Worm (Caenorhabditis elegans): ENCODE results near the gene dnj-23.
A peak's percentile ranks its signal among the peaks of the same experiment; 100 is the strongest.

Gene dnj-23

ce11 chrII:9128132-9128531, 19.7 kb upstream of the dnj-23 start (continued):
- no peak for TF ChIP-seq akir-1 (GFP tag; optimal IDR thresholded peaks at IDR 0.05)
- no peak for TF ChIP-seq lag-1 (GFP tag; IDR thresholded peaks at IDR 0.05)
- no peak for TF ChIP-seq let-607 (tag; optimal IDR thresholded peaks at IDR 0.05)
- no peak for TF ChIP-seq cebp-2 (GFP tag; IDR thresholded peaks at IDR 0.05)
- no peak for TF ChIP-seq ceh-58 (GFP tag; IDR thresholded peaks at IDR 0.05)
- TF ChIP-seq ets-4 (GFP tag; optimal IDR thresholded peaks at IDR 0.05) = no peak
- peak; percentile 74 for TF ChIP-seq nhr-80 (tag; optimal IDR thresholded peaks at IDR 0.05)
- no peak for TF ChIP-seq F33H1.4 (GFP tag; IDR thresholded peaks at IDR 0.05)
- TF ChIP-seq Y67H2A.10 (GFP tag; conservative IDR thresholded peaks at IDR 0.05) = no peak
- peak; percentile 30 for TF ChIP-seq atf-7 (tag; optimal IDR thresholded peaks at IDR 0.05)
- no peak for TF ChIP-seq D2030.7 (GFP tag; IDR thresholded peaks at IDR 0.05)
- no peak for TF ChIP-seq bed-2 (GFP tag; IDR thresholded peaks at IDR 0.05)
- peak in 1 of 3 experiments; percentile 35 for TF ChIP-seq lin-35 (GFP tag; optimal IDR thresholded peaks at IDR 0.05)
- TF ChIP-seq let-526 (GFP tag; IDR thresholded peaks at IDR 0.05) = 0 out of 2 replicates have a peak, but pooled peaks have one; percentile 39
- TF ChIP-seq lin-40 (tag; optimal IDR thresholded peaks at IDR 0.05) = peak; percentile 57
- no peak for TF ChIP-seq pha-4 (tag; optimal IDR thresholded peaks at IDR 0.05)
- TF ChIP-seq K12H6.12 (tag; optimal IDR thresholded peaks at IDR 0.05) = no peak
- no peak for TF ChIP-seq ztf-28 (GFP tag; IDR thresholded peaks at IDR 0.05)
- TF ChIP-seq hsf-1 (GFP tag; IDR thresholded peaks at IDR 0.05) = peak; percentile 92
- TF ChIP-seq madf-8 (GFP tag; conservative IDR thresholded peaks at IDR 0.05) = no peak
- peak; percentile 72 for TF ChIP-seq attf-5 (GFP tag; optimal IDR thresholded peaks at IDR 0.05)
- TF ChIP-seq snpc-3.4 (tag; optimal IDR thresholded peaks at IDR 0.05) = no peak
- TF ChIP-seq bed-1 (GFP tag; IDR thresholded peaks at IDR 0.05) = no peak
- TF ChIP-seq K11D2.4 (GFP tag; IDR thresholded peaks at IDR 0.05) = peak; percentile 20; the same call in 1 of the 2 replicates
- TF ChIP-seq sptf-2 (GFP tag; optimal IDR thresholded peaks at IDR 0.05) = no peak
- TF ChIP-seq tlf-1 (GFP tag; optimal IDR thresholded peaks at IDR 0.05) = no peak
- TF ChIP-seq zfh-2 (GFP tag; conservative IDR thresholded peaks at IDR 0.05) = no peak
- TF ChIP-seq lsl-1 (GFP tag; optimal IDR thresholded peaks at IDR 0.05) = no peak
- TF ChIP-seq sea-2 (GFP tag; IDR thresholded peaks at IDR 0.05) = no peak
- no peak for TF ChIP-seq snpc-4 (GFP tag; optimal IDR thresholded peaks at IDR 0.05)
- TF ChIP-seq snpc-4 (tag; optimal IDR thresholded peaks at IDR 0.05) = no peak
- no peak for TF ChIP-seq lir-1 (GFP tag; conservative IDR thresholded peaks at IDR 0.05)
- TF ChIP-seq T07F8.4 (tag; optimal IDR thresholded peaks at IDR 0.05) = no peak
- TF ChIP-seq mcd-1 (GFP tag; IDR thresholded peaks at IDR 0.05) = 0 out of 2 replicates have a peak, but pooled peaks have one; percentile 21
- TF ChIP-seq fkh-3 (tag; optimal IDR thresholded peaks at IDR 0.05) = no peak

- TF ChIP-seq madf-10 (tag; optimal IDR thresholded peaks at IDR 0.05) = no peak
- no peak for TF ChIP-seq bed-1 (GFP tag; IDR thresholded peaks at IDR 0.05)
- no peak for TF ChIP-seq F10E7.11 (tag; optimal IDR thresholded peaks at IDR 0.05)
- TF ChIP-seq pbrm-1 (GFP tag; IDR thresholded peaks at IDR 0.05) = no peak
- no peak for TF ChIP-seq dpl-1 (GFP tag; optimal IDR thresholded peaks at IDR 0.05)
- TF ChIP-seq die-1 (tag; optimal IDR thresholded peaks at IDR 0.05) = no peak
- no peak for TF ChIP-seq snpc-3.4 (tag; optimal IDR thresholded peaks at IDR 0.05)
- TF ChIP-seq ekl-4 (GFP tag; IDR thresholded peaks at IDR 0.05) = no peak
- no peak for TF ChIP-seq xnd-1 (tag; optimal IDR thresholded peaks at IDR 0.05)
- no peak for TF ChIP-seq nfya-1 (tag; optimal IDR thresholded peaks at IDR 0.05; ENCODE audit: borderline replicate concordance, insufficient read depth)
- TF ChIP-seq nhr-27 (tag; optimal IDR thresholded peaks at IDR 0.05) = no peak
- no peak for TF ChIP-seq Y67H2A.10 (GFP tag; conservative IDR thresholded peaks at IDR 0.05)
- no peak for TF ChIP-seq sea-2 (GFP tag; IDR thresholded peaks at IDR 0.05)
- TF ChIP-seq egl-44 (GFP tag; IDR thresholded peaks at IDR 0.05) = no peak
- no peak for TF ChIP-seq F23B12.7 (tag; optimal IDR thresholded peaks at IDR 0.05; ENCODE audit: insufficient read depth)
- no peak for TF ChIP-seq hlh-12 (tag; optimal IDR thresholded peaks at IDR 0.05)
- TF ChIP-seq ztf-25 (GFP tag; IDR thresholded peaks at IDR 0.05) = no peak
- no peak for TF ChIP-seq rcor-1 (GFP tag; IDR thresholded peaks at IDR 0.05)
- TF ChIP-seq ama-1 (optimal IDR thresholded peaks at IDR 0.05) = no peak
- TF ChIP-seq ama-1 (GFP tag; optimal IDR thresholded peaks at IDR 0.05) = no peak
Observed at ce11 chrII:9127379-9127778, 19.0 kb upstream of the dnj-23 start.
